Worm (Caenorhabditis elegans): ENCODE measurements around the gene F27E5.9.

ce11 chrII:10121725-10122124 is 13.0 kb upstream of the F27E5.9 start, which contains the start of gene lov-1:
- TF ChIP-seq ceh-82 (tag; optimal IDR thresholded peaks at IDR 0.05) (no peak), nhr-237 (tag; optimal IDR thresholded peaks at IDR 0.05) (no peak), nhr-76 (tag; optimal IDR thresholded peaks at IDR 0.05) (no peak), sdz-12 (GFP tag; optimal IDR thresholded peaks at IDR 0.05) (no peak), nhr-11 (tag; optimal IDR thresholded peaks at IDR 0.05) (no peak), ceh-44 (GFP tag; IDR thresholded peaks at IDR 0.05) (no peak), ama-1 (optimal IDR thresholded peaks at IDR 0.05) (no peak), lin-15B (tag; optimal IDR thresholded peaks at IDR 0.05) (no peak), lim-7 (GFP tag; IDR thresholded peaks at IDR 0.05) (no peak), attf-4 (tag; optimal IDR thresholded peaks at IDR 0.05) (no peak)
